Fruit fly (Drosophila melanogaster) whole organism, embryonic: ENCODE results near the gene Hrb98DE.

Source experiments
- Atf3 ChIP-seq: fragments of 200-800 bp; sonication (Bioruptor generic); optimal IDR thresholded peaks from 3 replicates; lab custom pipeline; 2016; ENCODE audit warnings: missing biosample characterization, missing genetic modification characterization
- Awh ChIP-seq: fragments of 200-800 bp; sonication (Bioruptor generic); IDR thresholded peaks from 2 replicates; pipeline ENCODE4, ENCODE4 v1.3.6; 2022; ENCODE audit warnings: missing biosample characterization, missing genetic modification characterization
- Bgb ChIP-seq: fragments of 200-800 bp; sonication (Bioruptor generic); IDR thresholded peaks from 2 replicates; pipeline ENCODE4 v1.3.6; 2022; ENCODE audit warnings: missing biosample characterization, missing genetic modification characterization; ENCODE audit not compliant: partially characterized antibody
- Blimp-1 ChIP-seq: fragments of 200-800 bp; sonication (Bioruptor generic); optimal IDR thresholded peaks from 3 replicates; lab custom pipeline; 2018; ENCODE audit warnings: missing biosample characterization, missing genetic modification characterization, mild to moderate bottlenecking, moderate library complexity, missing genetic modification reagents
- CG10431 ChIP-seq: fragments of 200-800 bp; sonication (Bioruptor generic); optimal IDR thresholded peaks from 3 replicates; lab custom pipeline; 2018; ENCODE audit warnings: missing biosample characterization, mild to moderate bottlenecking, missing genetic modification characterization
- CG10979 ChIP-seq: fragments of 200-800 bp; sonication (Bioruptor generic); optimal IDR thresholded peaks from 2 replicates; lab custom pipeline; 2018; ENCODE audit warnings: missing biosample characterization, mild to moderate bottlenecking, missing genetic modification characterization, moderate library complexity
- CG1233 ChIP-seq: fragments of 200-800 bp; sonication (Bioruptor generic); optimal IDR thresholded peaks from 4 replicates; lab custom pipeline; 2018; ENCODE audit warnings: missing biosample characterization, mild to moderate bottlenecking, missing genetic modification characterization
- CG14050 ChIP-seq: fragments of 200-800 bp; sonication (Bioruptor generic); IDR thresholded peaks from 3 replicates; pipeline ENCODE4 v1.3.6; 2022; ENCODE audit warnings: missing biosample characterization, missing genetic modification characterization
- CG14965 ChIP-seq: fragments of 200-800 bp; sonication (Bioruptor generic); optimal IDR thresholded peaks from 2 replicates; lab custom pipeline; 2016; ENCODE audit warnings: missing biosample characterization, missing genetic modification characterization, borderline replicate concordance
- CG15073 ChIP-seq: fragments of 200-800 bp; sonication (Bioruptor generic); optimal IDR thresholded peaks from 2 replicates; lab custom pipeline; 2016; ENCODE audit warnings: missing biosample characterization, missing genetic modification characterization
- CG1603 ChIP-seq: fragments of 200-800 bp; sonication (Bioruptor generic); optimal IDR thresholded peaks from 2 replicates; lab custom pipeline; 2019; ENCODE audit warnings: missing biosample characterization, mild to moderate bottlenecking, missing genetic modification characterization, moderate library complexity
- CG17568 ChIP-seq: fragments of 200-800 bp; sonication (Bioruptor generic); optimal IDR thresholded peaks from 2 replicates; lab custom pipeline; 2018; ENCODE audit warnings: missing biosample characterization, mild to moderate bottlenecking, missing genetic modification characterization, moderate library complexity
- CG2202 ChIP-seq: fragments of 200-800 bp; sonication (Bioruptor generic); optimal IDR thresholded peaks from 2 replicates; lab custom pipeline; 2018; ENCODE audit warnings: missing biosample characterization, mild to moderate bottlenecking, missing genetic modification characterization
- CG4617 ChIP-seq: fragments of 200-800 bp; sonication (Bioruptor generic); optimal IDR thresholded peaks from 3 replicates; lab custom pipeline; 2016; ENCODE audit warnings: missing biosample characterization, missing genetic modification characterization, borderline replicate concordance
- CG5953 ChIP-seq: fragments of 200-800 bp; sonication (Bioruptor generic); IDR thresholded peaks from 2 replicates; pipeline ENCODE4 v1.3.6; 2022; ENCODE audit warnings: missing biosample characterization, missing genetic modification characterization
- CG6254 ChIP-seq: fragments of 200-800 bp; sonication (Bioruptor generic); optimal IDR thresholded peaks from 3 replicates; lab custom pipeline; 2017; ENCODE audit warnings: mild to moderate bottlenecking, missing biosample characterization, missing genetic modification reagents, missing genetic modification characterization
- CG6689 ChIP-seq: fragments of 200-800 bp; sonication (Bioruptor generic); IDR thresholded peaks from 2 replicates; pipeline ENCODE4 v1.3.6; 2022; ENCODE audit warnings: missing biosample characterization, missing genetic modification characterization
- CG7987 ChIP-seq: fragments of 200-800 bp; sonication (Bioruptor generic); optimal IDR thresholded peaks from 2 replicates; lab custom pipeline; 2018; ENCODE audit warnings: missing biosample characterization, mild to moderate bottlenecking, missing genetic modification characterization, moderate library complexity
- CG8359 ChIP-seq: fragments of 200-800 bp; sonication (Bioruptor generic); optimal IDR thresholded peaks from 2 replicates; lab custom pipeline; 2017; ENCODE audit warnings: missing biosample characterization, mild to moderate bottlenecking, missing genetic modification characterization, borderline replicate concordance
- CG8388 ChIP-seq: fragments of 200-800 bp; sonication (Bioruptor generic); optimal IDR thresholded peaks from 2 replicates; lab custom pipeline; 2019; ENCODE audit warnings: missing biosample characterization, mild to moderate bottlenecking, missing genetic modification characterization, moderate library complexity
- CG9797 ChIP-seq: fragments of 200-800 bp; sonication (Bioruptor generic); optimal IDR thresholded peaks from 3 replicates; lab custom pipeline; 2018; ENCODE audit warnings: missing biosample characterization, mild to moderate bottlenecking, missing genetic modification characterization
- D ChIP-seq, 2 experiments: fragments of 200-800 bp in 1 of 2; fragments of >200 bp in 1 of 2; sonication (Bioruptor generic) in 1 of 2; optimal IDR thresholded peaks; 2 replicates in 1 of 2; 3 replicates in 1 of 2; lab custom pipeline; 2017; ENCODE audit warnings: mild to moderate bottlenecking in 1 of 2, missing biosample characterization in 1 of 2, missing genetic modification characterization in 1 of 2, missing genetic modification reagents in 1 of 2
- E2f1 ChIP-seq: fragments of 200-800 bp; sonication (Bioruptor generic); IDR thresholded peaks from 2 replicates; pipeline ENCODE4 v1.3.6; 2022; ENCODE audit warnings: missing biosample characterization, missing genetic modification characterization
- Ets97D ChIP-seq: fragments of 200-800 bp; sonication (Bioruptor generic); optimal IDR thresholded peaks from 3 replicates; lab custom pipeline; 2016; ENCODE audit warnings: missing biosample characterization, missing genetic modification characterization
- GATAe ChIP-seq: fragments of 200-800 bp; sonication (Bioruptor generic); conservative IDR thresholded peaks from 2 replicates; pipeline ENCODE4 v1.3.6; 2022; ENCODE audit warnings: missing biosample characterization, missing genetic modification characterization
- HLH3B ChIP-seq: fragments of 200-800 bp; sonication (Bioruptor generic); IDR thresholded peaks from 2 replicates; pipeline ENCODE4 v1.3.6; 2022; ENCODE audit warnings: missing biosample characterization, missing genetic modification characterization
- Med ChIP-seq: fragments of 200-800 bp; sonication (Bioruptor generic); peaks from one replicate; lab custom pipeline; 2016; ENCODE audit warnings: missing biosample characterization, missing genetic modification characterization, mild to moderate bottlenecking, inconsistent platforms, moderate library complexity
- Rx ChIP-seq: fragments of 200-800 bp; sonication (Bioruptor generic); IDR thresholded peaks from 2 replicates; pipeline ENCODE4 v1.3.6; 2022; ENCODE audit warnings: missing biosample characterization, missing genetic modification characterization
- Scr ChIP-seq: fragments of 200-800 bp; sonication (Bioruptor generic); IDR thresholded peaks from 2 replicates; pipeline ENCODE4 v1.3.6; 2022; ENCODE audit warnings: missing biosample characterization, missing genetic modification characterization; ENCODE audit not compliant: partially characterized antibody
- ato ChIP-seq: fragments of 200-800 bp; sonication (Bioruptor generic); IDR thresholded peaks from 2 replicates; pipeline ENCODE4 v1.3.6; 2022; ENCODE audit warnings: missing biosample characterization, missing genetic modification characterization; ENCODE audit not compliant: partially characterized antibody
- bsh ChIP-seq, 2 experiments: fragments of 200-800 bp; sonication (Bioruptor generic); optimal IDR thresholded peaks; 2 replicates each; lab custom pipeline; 2017 to 2018; ENCODE audit warnings: mild to moderate bottlenecking in 2 of 2, missing biosample characterization in 2 of 2, missing genetic modification characterization in 2 of 2, moderate library complexity in 1 of 2
- chn ChIP-seq: fragments of 200-800 bp; sonication (Bioruptor generic); optimal IDR thresholded peaks from 2 replicates; lab custom pipeline; 2016; ENCODE audit warnings: missing biosample characterization, missing genetic modification characterization
- emc ChIP-seq: fragments of 200-800 bp; sonication (Bioruptor generic); optimal IDR thresholded peaks from 2 replicates; lab custom pipeline; 2016; ENCODE audit warnings: missing biosample characterization, missing genetic modification characterization
- en ChIP-seq: fragments of 200-800 bp; sonication (Bioruptor generic); optimal IDR thresholded peaks from 2 replicates; lab custom pipeline; 2016; ENCODE audit warnings: missing biosample characterization, missing genetic modification characterization
- gt ChIP-seq: fragments of 200-800 bp; sonication (Bioruptor generic); IDR thresholded peaks from 2 replicates; pipeline ENCODE4 v1.3.6; 2022; ENCODE audit warnings: missing biosample characterization, missing genetic modification characterization
- mirr ChIP-seq: fragments of 200-800 bp; sonication (Bioruptor generic); optimal IDR thresholded peaks from 3 replicates; lab custom pipeline; 2018; ENCODE audit warnings: missing biosample characterization, mild to moderate bottlenecking, missing genetic modification characterization
- nerfin-1 ChIP-seq: fragments of 200-800 bp; sonication (Bioruptor generic); optimal IDR thresholded peaks from 3 replicates; lab custom pipeline; 2019; ENCODE audit warnings: missing biosample characterization, mild to moderate bottlenecking, missing genetic modification characterization, moderate library complexity
- prd ChIP-seq, 3 experiments: fragments of >200 bp in 2 of 3; fragments of 200-800 bp in 1 of 3; sonication (Bioruptor generic) in 1 of 3; optimal IDR thresholded peaks in 2 of 3; IDR thresholded peaks in 1 of 3; 2 replicates in 2 of 3; 3 replicates in 1 of 3; pipeline versions ENCODE4 v1.3.6 to Lab custom; 2017 to 2022; ENCODE audit warnings: missing biosample characterization in 1 of 3, missing genetic modification characterization in 1 of 3
- row ChIP-seq: fragments of 200-800 bp; sonication (Bioruptor generic); IDR thresholded peaks from 3 replicates; pipeline ENCODE4 v1.3.6; 2022; ENCODE audit warnings: missing biosample characterization, missing genetic modification characterization
- sc ChIP-seq, 3 experiments: fragments of >200 bp in 2 of 3; fragments of 200-800 bp in 1 of 3; sonication (Bioruptor generic) in 1 of 3; optimal IDR thresholded peaks; 2 replicates in 2 of 3; 3 replicates in 1 of 3; lab custom pipeline; 2017; ENCODE audit warnings: mild to moderate bottlenecking in 1 of 3, missing biosample characterization in 1 of 3, missing genetic modification characterization in 1 of 3, missing genetic modification reagents in 1 of 3
- sens ChIP-seq: fragments of 200-800 bp; sonication (Bioruptor generic); peaks from one replicate; lab custom pipeline; 2016; ENCODE audit warnings: missing biosample characterization, missing genetic modification characterization
- sr ChIP-seq: fragments of 200-800 bp; sonication (Bioruptor generic); IDR thresholded peaks from 3 replicates; pipeline ENCODE4 v1.3.6; 2022; ENCODE audit warnings: missing biosample characterization, missing genetic modification characterization
- tap ChIP-seq: fragments of 200-800 bp; optimal IDR thresholded peaks from 3 replicates; lab custom pipeline; 2019; ENCODE audit warnings: missing biosample characterization, mild to moderate bottlenecking, missing genetic modification characterization, moderate library complexity
- tll ChIP-seq, 2 experiments: fragments of 200-800 bp in 1 of 2; fragments of >200 bp in 1 of 2; sonication (Bioruptor generic) in 1 of 2; optimal IDR thresholded peaks; 2 replicates each; lab custom pipeline; 2017 to 2019; ENCODE audit warnings: missing biosample characterization in 2 of 2, missing genetic modification characterization in 2 of 2, mild to moderate bottlenecking in 1 of 2, moderate library complexity in 1 of 2
- tx ChIP-seq: fragments of 200-800 bp; sonication (Bioruptor generic); optimal IDR thresholded peaks from 2 replicates; lab custom pipeline; 2016; ENCODE audit warnings: missing biosample characterization, missing genetic modification characterization
- wdn ChIP-seq: fragments of 200-800 bp; sonication (Bioruptor generic); IDR thresholded peaks from 2 replicates; pipeline ENCODE4 v1.3.6; 2022; ENCODE audit warnings: missing biosample characterization, missing genetic modification characterization
- zen2 ChIP-seq: fragments of 200-800 bp; sonication (Bioruptor generic); IDR thresholded peaks from 3 replicates; pipeline ENCODE4 v1.3.6; 2022; ENCODE audit warnings: missing biosample characterization, missing genetic modification characterization; ENCODE audit not compliant: partially characterized antibody

Gene Hrb98DE

dm6 chr3R:28552249-28552648 lies 47.4 kb upstream of the Hrb98DE start (continued):
- TF ChIP-seq Med (GFP tag; lab: Kevin White, UChicago) = peak; percentile 79
- no peak for TF ChIP-seq Rx (GFP tag; lab: Robert Waterston, UW)
- no peak for TF ChIP-seq mirr
- TF ChIP-seq Ets97D = no peak
- TF ChIP-seq gt (GFP tag; lab: Robert Waterston, UW) = no peak
- no peak for TF ChIP-seq CG6254
- TF ChIP-seq HLH3B (GFP tag; lab: Robert Waterston, UW) = peak; percentile 22; the same call in 1 of the 2 replicates
- peak; percentile 28 for TF ChIP-seq CG1233 (GFP tag; lab: Kevin White, UChicago)
- no peak for TF ChIP-seq D (optimal IDR thresholded peaks at IDR 0.05; lab: Kevin White, UChicago)
- peak; percentile 25 for TF ChIP-seq D (GFP tag; optimal IDR thresholded peaks at IDR 0.05; lab: Kevin White, UChicago)
- TF ChIP-seq CG6689 (GFP tag; lab: Robert Waterston, UW) = no peak
- TF ChIP-seq sc (optimal IDR thresholded peaks at IDR 0.05; lab: Kevin White, UChicago) = no peak
- TF ChIP-seq sc (GFP tag; optimal IDR thresholded peaks at IDR 0.05; lab: Kevin White, UChicago) = peak; percentile 25
- TF ChIP-seq Blimp-1 (GFP tag; lab: Kevin White, UChicago) = peak; percentile 32
- no peak for TF ChIP-seq CG4617 (GFP tag; lab: Kevin White, UChicago)
- TF ChIP-seq CG2202 = peak; percentile 50

dm6 chr3R:28553023-28553422 lies 46.6 kb upstream of the Hrb98DE start:
- TF ChIP-seq sens (GFP tag; lab: Kevin White, UChicago) = peak; percentile 39
- TF ChIP-seq GATAe (GFP tag; lab: Robert Waterston, UW) = no peak
- no peak for TF ChIP-seq CG9797 (GFP tag; lab: Kevin White, UChicago)
- no peak for TF ChIP-seq tx (GFP tag; lab: Kevin White, UChicago)
- no peak for TF ChIP-seq CG5953 (GFP tag; lab: Robert Waterston, UW)
- TF ChIP-seq chn (GFP tag; lab: Kevin White, UChicago) = no peak
- TF ChIP-seq CG7987 (GFP tag; lab: Kevin White, UChicago) = no peak
- TF ChIP-seq E2f1 (GFP tag; lab: Robert Waterston, UW) = no peak
- TF ChIP-seq zen2 (GFP tag; lab: Robert Waterston, UW) = no peak
- no peak for TF ChIP-seq tap (tag; lab: Kevin White, UChicago)
- no peak for TF ChIP-seq Awh
- peak; percentile 19 for TF ChIP-seq CG1603
- peak; percentile 12 for TF ChIP-seq Blimp-1 (GFP tag; lab: Kevin White, UChicago)
- no peak for TF ChIP-seq tll (GFP tag; optimal IDR thresholded peaks at IDR 0.05; lab: Kevin White, UChicago)
- no peak for TF ChIP-seq CG14050
- TF ChIP-seq Atf3 = no peak
- TF ChIP-seq emc (GFP tag; lab: Kevin White, UChicago) = no peak
- peak in 1 of 2 experiments; percentile 40 for TF ChIP-seq bsh (GFP tag; optimal IDR thresholded peaks at IDR 0.05; lab: Kevin White, UChicago)
- TF ChIP-seq CG8388 = no peak
- TF ChIP-seq CG10979 (tag; lab: Kevin White, UChicago) = peak; percentile 3
- TF ChIP-seq, all 482 proteins: peak for 5

dm6 chr3R:28555324-28555723 lies 44.3 kb upstream of the Hrb98DE start:
- TF ChIP-seq CG10431 (no peak), CG14965 (GFP tag; lab: Kevin White, UChicago) (no peak), tll (GFP tag; optimal IDR thresholded peaks at IDR 0.05; lab: Kevin White, UChicago) (peak in 1 of 2 experiments; percentile 82), prd (optimal IDR thresholded peaks at IDR 0.05; lab: Kevin White, UChicago) (no peak), prd (GFP tag; IDR thresholded peaks at IDR 0.05; lab: Robert Waterston, UW) (peak; percentile 65; the same call in 2 of the 3 replicates), CG8359 (GFP tag; lab: Kevin White, UChicago) (no peak), ato (GFP tag; lab: Robert Waterston, UW) (no peak), nerfin-1 (tag; lab: Kevin White, UChicago) (no peak), en (GFP tag; lab: Kevin White, UChicago) (no peak), Scr (no peak), Bgb (no peak), sr (GFP tag; lab: Robert Waterston, UW) (no peak), row (no peak), CG15073 (GFP tag; lab: Kevin White, UChicago) (no peak), wdn (GFP tag; lab: Robert Waterston, UW) (no peak), CG17568 (GFP tag; lab: Kevin White, UChicago) (no peak), sens (GFP tag; lab: Kevin White, UChicago) (peak; percentile 55)
